Fruit fly (Drosophila melanogaster) S2 (cell line): Measurements from ENCODE around the gene CG34274.

ENCODE experiments used
- CG8478 ChIP-seq: fragments of >200 bp; optimal IDR thresholded peaks from 2 replicates; lab custom pipeline; 2018
- CTCF ChIP-seq, 2 experiments: fragments of >200 bp; optimal IDR thresholded peaks; 2 replicates each; lab custom pipeline; 2018

- TF ChIP-seq CTCF (optimal IDR thresholded peaks at IDR 0.05; lab: Kevin White, UChicago) (no peak), CG8478 (no peak)
Measured at dm6 chr3R:15744354-15744753, 12.8 kb downstream of the CG34274 start, which contains the start of gene CG4520.
